Worm (Caenorhabditis elegans) whole organism, early embryonic: ENCODE data around the gene flp-8.

ENCODE experiments used
- B0310.2 ChIP-seq: sonication (generic microtip); optimal IDR thresholded peaks from 2 replicates; lab custom pipeline; 2016; ENCODE audit warnings: mild to moderate bottlenecking, missing genetic modification characterization, missing compliant biosample characterization
- F13C5.2 ChIP-seq: sonication (generic microtip); optimal IDR thresholded peaks from 2 replicates; lab custom pipeline; 2017; ENCODE audit warnings: mild to moderate bottlenecking, missing genetic modification characterization, inconsistent platforms, missing compliant biosample characterization
- aly-1 ChIP-seq: sonication (generic microtip); optimal IDR thresholded peaks from 2 replicates; lab custom pipeline; 2016; ENCODE audit warnings: missing genetic modification characterization, missing compliant biosample characterization
- ama-1 ChIP-seq: fragments of 150-350 bp; optimal IDR thresholded peaks from 2 replicates; lab custom pipeline; 2014
- ceh-13 ChIP-seq: fragments of 200-800 bp; sonication (Bioruptor generic); optimal IDR thresholded peaks from 2 replicates; lab custom pipeline; 2018; ENCODE audit warnings: mild to moderate bottlenecking, missing genetic modification characterization, missing compliant biosample characterization
- ceh-36 ChIP-seq: sonication (generic microtip); optimal IDR thresholded peaks from 2 replicates; lab custom pipeline; 2016; ENCODE audit warnings: missing genetic modification characterization, inconsistent platforms, missing compliant biosample characterization
- ets-7 ChIP-seq: sonication (generic microtip); optimal IDR thresholded peaks from 2 replicates; lab custom pipeline; 2016; ENCODE audit warnings: missing genotype, missing genetic modification characterization, missing compliant biosample characterization
- flt-1 ChIP-seq: fragments of 200-800 bp; sonication (Bioruptor generic); IDR thresholded peaks from 2 replicates; pipeline ENCODE4 v1.3.6; 2022; ENCODE audit warnings: missing genetic modification characterization, missing compliant biosample characterization
- hmbx-1 ChIP-seq: sonication (generic microtip); optimal IDR thresholded peaks from 2 replicates; lab custom pipeline; 2016; ENCODE audit warnings: mild to moderate bottlenecking, missing genetic modification characterization, missing compliant biosample characterization
- hmg-4 ChIP-seq: fragments of 200-800 bp; sonication (Bioruptor generic); optimal IDR thresholded peaks from 2 replicates; lab custom pipeline; 2018; ENCODE audit warnings: mild to moderate bottlenecking, missing genetic modification characterization, missing compliant biosample characterization
- hnd-1 ChIP-seq: sonication (generic microtip); optimal IDR thresholded peaks from 2 replicates; lab custom pipeline; 2016; ENCODE audit warnings: missing genetic modification characterization, missing compliant biosample characterization
- pes-1 ChIP-seq: fragments of 200-800 bp; sonication (Bioruptor generic); IDR thresholded peaks from 2 replicates; pipeline ENCODE4 v1.3.6; 2022; ENCODE audit warnings: missing genetic modification reagents, missing genetic modification characterization, missing compliant biosample characterization
- scrt-1 ChIP-seq: fragments of 200-800 bp; sonication (Bioruptor generic); IDR thresholded peaks from 2 replicates; pipeline ENCODE4 v1.3.6; 2022; ENCODE audit warnings: missing genetic modification characterization, missing compliant biosample characterization
- sea-1 ChIP-seq: fragments of 200-800 bp; sonication (Bioruptor generic); conservative IDR thresholded peaks from 2 replicates; pipeline ENCODE4 v1.3.6; 2022; ENCODE audit warnings: missing genetic modification characterization, missing compliant biosample characterization
- tbx-11 ChIP-seq: fragments of 200-800 bp; sonication (Bioruptor generic); IDR thresholded peaks from 2 replicates; pipeline ENCODE4 v1.3.6; 2022; ENCODE audit warnings: missing genetic modification characterization, missing compliant biosample characterization
- tbx-37 ChIP-seq: fragments of 200-800 bp; sonication (Bioruptor generic); conservative IDR thresholded peaks from 2 replicates; pipeline ENCODE4 v1.3.6; 2022; ENCODE audit warnings: missing genetic modification reagents, missing genetic modification characterization, missing compliant biosample characterization
- tra-4 ChIP-seq: sonication (generic microtip); optimal IDR thresholded peaks from 2 replicates; lab custom pipeline; 2017; ENCODE audit warnings: missing genetic modification characterization, missing compliant biosample characterization

The flp-8 gene

DNA sequence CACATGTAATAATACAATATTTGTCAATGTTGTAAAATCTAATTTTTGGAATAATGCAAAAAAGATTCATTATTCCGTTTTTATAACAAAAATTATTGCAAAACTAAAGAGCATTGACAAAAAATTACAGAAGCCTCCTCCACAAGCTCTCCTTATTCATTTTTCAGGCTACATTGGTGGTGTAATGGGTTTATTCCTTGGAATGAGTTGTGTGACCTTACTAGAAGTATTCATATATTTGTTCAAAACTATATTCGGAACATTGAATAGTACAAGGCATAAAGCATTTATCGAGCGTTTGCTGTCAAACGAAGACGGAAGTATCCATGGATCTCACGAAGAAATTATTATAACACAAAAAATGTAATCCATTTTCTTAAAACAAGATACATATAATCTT is 29.3 kb upstream of the flp-8 start:
- TF ChIP-seq hmg-4 (GFP tag; lab: Kevin White, UChicago): no peak
- no peak for TF ChIP-seq tbx-11
- TF ChIP-seq B0310.2 (tag; lab: Kevin White, UChicago): no peak
- TF ChIP-seq flt-1 (GFP tag; lab: Robert Waterston, UW): no peak
- no peak for TF ChIP-seq sea-1 (GFP tag; lab: Robert Waterston, UW)
- no peak for TF ChIP-seq pes-1 (GFP tag; lab: Robert Waterston, UW)
- TF ChIP-seq F13C5.2 (tag; lab: Kevin White, UChicago): no peak
- no peak for TF ChIP-seq hmbx-1
- no peak for TF ChIP-seq ceh-13
- TF ChIP-seq ceh-36 (tag; lab: Kevin White, UChicago): no peak
- no peak for TF ChIP-seq scrt-1
- no peak for TF ChIP-seq tra-4 (tag; lab: Kevin White, UChicago)
- TF ChIP-seq tbx-37 (GFP tag; lab: Robert Waterston, UW): no peak
- no peak for TF ChIP-seq ets-7 (tag; lab: Kevin White, UChicago)

DNA sequence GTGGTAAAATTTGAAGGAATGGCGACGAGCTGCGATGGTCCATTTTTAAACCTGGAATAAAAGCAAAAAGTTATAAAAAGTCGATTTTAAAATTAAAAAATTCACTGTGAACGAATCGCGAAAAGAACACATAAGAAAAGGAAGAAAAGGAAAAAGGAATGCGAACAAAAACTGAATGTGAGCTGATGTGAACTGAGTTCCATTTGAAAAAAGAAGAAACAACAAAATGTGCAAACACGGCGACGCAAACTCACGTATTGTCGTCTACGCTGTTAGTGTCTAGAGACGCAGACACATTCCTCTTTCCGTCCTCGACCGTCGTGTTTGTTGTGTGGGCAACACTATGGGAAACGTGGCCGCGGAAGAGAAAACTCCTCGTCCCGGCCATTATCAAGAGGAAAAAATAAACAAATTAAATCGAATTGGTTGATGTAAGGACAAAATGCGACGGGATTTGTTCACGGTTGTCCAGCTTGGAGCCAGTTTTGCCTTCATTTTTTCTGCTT is 27.5 kb upstream of the flp-8 start, which contains the start of the genes C27C12.1 and C27C12.4:
Gene C27C12.1, minus strand, starts transcription at position 51 of the 506 bp plus-strand sequence.
Gene C27C12.4, plus strand, starts transcription at position 375 of the 506 bp plus-strand sequence.
- TF ChIP-seq tbx-37 (GFP tag; lab: Robert Waterston, UW): peak; percentile 58; the same call in 1 of the 2 replicates
- peak; percentile 67 for TF ChIP-seq F13C5.2 (tag; lab: Kevin White, UChicago)
- peak; percentile 67 for TF ChIP-seq hmg-4 (GFP tag; lab: Kevin White, UChicago)
- TF ChIP-seq hnd-1: no peak
- TF ChIP-seq pes-1 (GFP tag; lab: Robert Waterston, UW): no peak

DNA sequence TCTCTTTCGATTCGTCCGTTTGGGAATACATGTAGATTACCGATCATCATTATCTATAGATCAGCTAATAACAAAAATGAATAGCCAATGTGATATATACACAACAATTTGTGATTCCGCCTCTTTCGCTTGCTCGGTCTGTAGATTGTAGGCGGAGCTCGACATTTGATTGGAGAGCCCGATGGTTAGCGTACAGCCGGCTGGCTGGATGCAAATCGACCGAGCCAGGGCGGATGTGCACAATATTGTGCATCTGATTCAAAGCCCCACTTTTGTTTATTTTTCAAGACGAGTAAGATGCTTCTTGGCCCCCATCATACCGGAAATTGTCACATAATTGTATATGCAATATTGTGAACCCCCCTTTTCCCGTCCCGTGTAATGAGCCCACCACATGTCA is 19.5 kb upstream of the flp-8 start, which contains the start of gene dmd-4:
Gene dmd-4, minus strand, starts transcription at position 101 of the 400 bp plus-strand sequence.
- TF ChIP-seq hmg-4 (GFP tag; lab: Kevin White, UChicago): no peak
- no peak for TF ChIP-seq scrt-1
- TF ChIP-seq sea-1 (GFP tag; lab: Robert Waterston, UW): no peak
- no peak for TF ChIP-seq flt-1 (GFP tag; lab: Robert Waterston, UW)
- no peak for TF ChIP-seq pes-1 (GFP tag; lab: Robert Waterston, UW)
- TF ChIP-seq hmbx-1: no peak
- no peak for TF ChIP-seq ceh-36 (tag; lab: Kevin White, UChicago)
- TF ChIP-seq tbx-11: no peak
- no peak for TF ChIP-seq F13C5.2 (tag; lab: Kevin White, UChicago)

DNA sequence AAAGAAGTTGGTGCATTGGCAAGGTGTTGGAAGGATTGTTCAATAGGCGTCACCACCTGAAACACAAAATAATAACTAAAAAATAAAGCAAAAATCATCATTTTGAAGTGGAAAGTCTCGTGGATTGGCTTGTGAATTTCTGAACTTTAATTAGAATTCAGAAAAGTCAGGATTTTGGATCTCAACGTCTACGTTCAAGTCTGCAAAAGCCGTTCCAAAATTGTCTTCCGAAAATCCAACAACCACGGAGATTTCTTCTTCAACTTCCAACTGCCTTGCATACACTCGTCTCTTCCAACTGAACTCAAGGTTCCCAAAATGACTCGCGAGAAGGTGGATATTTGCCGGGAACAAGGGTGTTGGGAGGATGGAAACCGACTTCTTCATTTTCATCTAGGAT is 15.5 kb upstream of the flp-8 start, which contains the start of gene C27C12.3:
Gene C27C12.3, minus strand, starts transcription at position 101 of the 400 bp plus-strand sequence.
- no peak for TF ChIP-seq tbx-37 (GFP tag; lab: Robert Waterston, UW)
- TF ChIP-seq F13C5.2 (tag; lab: Kevin White, UChicago): no peak
- TF ChIP-seq hnd-1: no peak
- TF ChIP-seq ceh-36 (tag; lab: Kevin White, UChicago): no peak
- TF ChIP-seq ceh-13: no peak
- no peak for TF ChIP-seq ets-7 (tag; lab: Kevin White, UChicago)
- TF ChIP-seq tbx-11: no peak
- no peak for TF ChIP-seq ama-1
- no peak for TF ChIP-seq scrt-1
- no peak for TF ChIP-seq tra-4 (tag; lab: Kevin White, UChicago)
- no peak for TF ChIP-seq hmbx-1
- no peak for TF ChIP-seq pes-1 (GFP tag; lab: Robert Waterston, UW)
- no peak for TF ChIP-seq flt-1 (GFP tag; lab: Robert Waterston, UW)
- no peak for TF ChIP-seq sea-1 (GFP tag; lab: Robert Waterston, UW)
- TF ChIP-seq aly-1: no peak
- no peak for TF ChIP-seq B0310.2 (tag; lab: Kevin White, UChicago)

DNA sequence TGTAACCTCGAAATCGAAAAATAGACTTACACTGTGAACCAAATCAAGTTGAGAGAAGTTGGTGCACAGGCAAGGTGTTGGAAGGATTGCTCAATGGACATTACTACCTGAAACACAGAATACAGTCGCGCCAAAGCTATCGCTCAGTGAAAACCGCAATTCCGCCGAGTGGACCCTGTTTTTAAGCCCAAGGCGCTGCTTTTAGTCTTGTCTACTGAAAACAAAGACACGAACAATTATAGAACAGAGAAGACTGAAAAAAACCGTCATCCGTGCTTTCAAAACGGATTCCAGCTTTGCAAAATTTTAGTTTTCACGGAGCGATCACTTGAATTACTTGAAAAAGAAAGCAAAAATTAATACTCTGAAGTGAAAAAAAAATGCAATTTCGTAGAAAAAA is 13.0 kb upstream of the flp-8 start, which contains the start of gene F31F6.1:
Gene F31F6.1, minus strand, starts transcription at position 101 of the 400 bp plus-strand sequence.
- TF ChIP-seq F13C5.2 (tag; lab: Kevin White, UChicago) (no peak), ets-7 (tag; lab: Kevin White, UChicago) (no peak), hmg-4 (GFP tag; lab: Kevin White, UChicago) (no peak), sea-1 (GFP tag; lab: Robert Waterston, UW) (no peak), B0310.2 (tag; lab: Kevin White, UChicago) (no peak)

DNA sequence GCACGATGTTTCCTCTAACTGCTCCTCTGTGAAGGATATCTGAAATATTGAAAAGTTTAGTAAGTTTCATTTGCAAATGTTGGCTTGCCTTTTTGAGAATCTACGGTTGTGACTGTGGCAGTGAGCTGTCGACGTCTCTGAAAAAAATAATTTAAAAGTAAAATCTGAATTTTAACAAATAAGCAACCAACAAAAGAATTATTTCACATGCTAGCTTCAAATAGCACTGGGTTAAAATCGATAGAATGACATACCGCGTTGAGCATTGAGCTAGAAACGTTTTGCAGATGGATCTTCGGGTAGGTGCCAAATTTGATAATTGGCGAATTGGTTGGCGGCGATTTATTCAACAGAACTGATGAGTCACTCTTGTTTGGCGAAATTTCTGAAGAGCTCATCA is 9.4 kb upstream of the flp-8 start, which contains the start of gene F31F6.2:
Gene F31F6.2, minus strand, starts transcription at position 101 of the 400 bp plus-strand sequence.
- no peak for TF ChIP-seq aly-1
- TF ChIP-seq hmg-4 (GFP tag; lab: Kevin White, UChicago): no peak
- no peak for TF ChIP-seq scrt-1
- no peak for TF ChIP-seq hmbx-1
- no peak for TF ChIP-seq F13C5.2 (tag; lab: Kevin White, UChicago)
- TF ChIP-seq sea-1 (GFP tag; lab: Robert Waterston, UW): no peak
- TF ChIP-seq ceh-13: no peak
- no peak for TF ChIP-seq B0310.2 (tag; lab: Kevin White, UChicago)
- no peak for TF ChIP-seq tbx-37 (GFP tag; lab: Robert Waterston, UW)
- no peak for TF ChIP-seq ceh-36 (tag; lab: Kevin White, UChicago)
- no peak for TF ChIP-seq tra-4 (tag; lab: Kevin White, UChicago)
- no peak for TF ChIP-seq hnd-1
- no peak for TF ChIP-seq tbx-11
- no peak for TF ChIP-seq ama-1
- no peak for TF ChIP-seq ets-7 (tag; lab: Kevin White, UChicago)
- TF ChIP-seq flt-1 (GFP tag; lab: Robert Waterston, UW): no peak

DNA sequence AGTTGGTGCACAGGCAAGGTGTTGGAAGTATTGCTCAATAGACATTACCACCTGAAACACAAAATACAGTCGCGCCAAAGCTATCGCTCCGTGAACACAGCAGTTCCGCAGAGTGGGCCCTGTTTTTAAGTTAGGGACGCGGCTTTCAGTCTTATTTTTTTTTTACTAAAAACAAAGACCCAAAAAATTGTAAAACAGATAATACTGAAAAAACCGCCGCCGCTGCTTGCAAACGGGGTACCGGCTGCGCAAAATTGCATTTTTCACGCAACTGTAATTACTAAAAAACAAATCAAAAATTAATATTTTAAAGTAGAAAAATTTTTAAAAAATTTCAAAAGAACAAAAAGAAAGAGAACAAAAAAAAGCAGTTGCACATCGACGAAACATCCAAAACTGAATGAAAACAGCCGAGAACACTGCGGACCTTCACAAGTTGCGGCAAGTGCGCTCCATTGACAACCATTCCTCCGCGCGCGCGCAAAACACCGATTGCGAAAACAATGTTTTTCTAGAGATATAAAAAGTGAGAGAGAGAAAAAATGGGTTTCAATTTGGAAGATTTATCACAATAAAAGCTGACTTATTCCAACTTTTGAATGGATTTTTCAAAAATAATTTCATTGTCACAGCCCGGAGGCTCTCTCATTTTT is 8.3 kb upstream of the flp-8 start, which contains the start of gene F31F6.3:
Gene F31F6.3, minus strand, starts transcription at position 51 of the 653 bp plus-strand sequence.
- no peak for TF ChIP-seq pes-1 (GFP tag; lab: Robert Waterston, UW)
- TF ChIP-seq hnd-1: no peak
- TF ChIP-seq B0310.2 (tag; lab: Kevin White, UChicago): no peak
- no peak for TF ChIP-seq ama-1
- TF ChIP-seq hmg-4 (GFP tag; lab: Kevin White, UChicago): no peak
- TF ChIP-seq tra-4 (tag; lab: Kevin White, UChicago): no peak
- no peak for TF ChIP-seq ceh-36 (tag; lab: Kevin White, UChicago)
- no peak for TF ChIP-seq hmbx-1
- no peak for TF ChIP-seq tbx-37 (GFP tag; lab: Robert Waterston, UW)
